Worm (Caenorhabditis elegans): ENCODE results near the gene B0228.7.

Gene B0228.7

DNA sequence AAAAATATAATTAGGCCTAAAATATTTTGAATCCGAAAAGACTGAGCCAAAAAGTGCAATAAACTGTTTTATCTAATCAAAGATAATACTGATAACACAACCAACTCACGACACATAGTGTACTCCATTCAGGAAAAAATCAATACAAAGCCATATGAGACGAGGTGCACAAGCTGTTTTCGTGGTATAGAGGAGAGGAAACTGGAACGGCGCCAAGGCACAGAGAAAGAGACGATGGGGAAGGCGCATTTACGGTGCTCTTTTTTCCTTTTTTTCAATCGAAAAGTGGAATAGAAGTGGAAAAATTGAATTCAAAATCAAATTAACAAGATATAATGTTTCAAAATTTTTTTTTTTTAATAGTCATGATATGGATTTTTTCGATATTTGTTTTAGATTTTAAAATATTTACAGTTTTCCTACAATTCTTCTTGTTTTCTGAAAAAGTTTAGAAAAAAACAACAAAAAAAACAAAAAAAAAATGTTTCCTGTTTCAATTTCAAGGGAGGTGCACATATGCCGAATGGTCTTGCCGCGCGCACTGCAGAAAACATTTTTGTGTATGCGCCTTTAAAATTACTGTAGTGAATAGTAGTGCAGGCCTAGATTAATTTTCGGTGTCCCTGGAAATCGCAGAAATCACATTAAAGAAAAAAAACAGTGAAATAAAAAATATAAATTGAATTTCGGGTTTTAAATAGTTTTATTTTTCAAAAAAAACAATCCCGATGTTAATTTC is at the start of gene B0228.7:
Gene B0228.7 (minus strand): TSS at position 627 of the 739 bp plus-strand sequence.
- TF ChIP-seq peb-1 (tag; optimal IDR thresholded peaks at IDR 0.05) = no peak
- TF ChIP-seq sma-9 (GFP tag; optimal IDR thresholded peaks at IDR 0.05) = peak; percentile 61
- TF ChIP-seq sma-9 (tag; optimal IDR thresholded peaks at IDR 0.05) = no peak
- TF ChIP-seq R02D3.7 (tag; optimal IDR thresholded peaks at IDR 0.05) = no peak
- no peak for TF ChIP-seq lin-39 (tag; optimal IDR thresholded peaks at IDR 0.05)
- no peak for TF ChIP-seq nhr-11 (tag; optimal IDR thresholded peaks at IDR 0.05)
- no peak for TF ChIP-seq nhr-6 (tag; optimal IDR thresholded peaks at IDR 0.05)
- TF ChIP-seq zag-1 (tag; optimal IDR thresholded peaks at IDR 0.05) = no peak
- TF ChIP-seq aly-2 (tag; optimal IDR thresholded peaks at IDR 0.05) = no peak
- TF ChIP-seq elt-3 (tag; optimal IDR thresholded peaks at IDR 0.05) = no peak
- no peak for TF ChIP-seq elt-1 (tag; optimal IDR thresholded peaks at IDR 0.05)
- no peak for TF ChIP-seq mbf-1 (tag; optimal IDR thresholded peaks at IDR 0.05)
- no peak for TF ChIP-seq ztf-4 (tag; optimal IDR thresholded peaks at IDR 0.05)
- TF ChIP-seq ceh-16 (tag; optimal IDR thresholded peaks at IDR 0.05) = no peak
- no peak for TF ChIP-seq ama-1 (optimal IDR thresholded peaks at IDR 0.05)
- TF ChIP-seq nhr-77 (tag; optimal IDR thresholded peaks at IDR 0.05) = no peak
- TF ChIP-seq lin-11 (tag; optimal IDR thresholded peaks at IDR 0.05) = no peak
- no peak for TF ChIP-seq Y55F3AM.14 (GFP tag; optimal IDR thresholded peaks at IDR 0.05)
- no peak for TF ChIP-seq nhr-12 (tag; optimal IDR thresholded peaks at IDR 0.05)
- no peak for TF ChIP-seq ceh-82 (tag; optimal IDR thresholded peaks at IDR 0.05)
- no peak for TF ChIP-seq unc-39 (tag; optimal IDR thresholded peaks at IDR 0.05)
- TF ChIP-seq nhr-237 (tag; optimal IDR thresholded peaks at IDR 0.05) = no peak
- peak; percentile 37 for TF ChIP-seq fos-1 (tag; optimal IDR thresholded peaks at IDR 0.05)
- TF ChIP-seq crh-2 (tag; optimal IDR thresholded peaks at IDR 0.05) = peak; percentile 50
- no peak for TF ChIP-seq alr-1 (tag; optimal IDR thresholded peaks at IDR 0.05)
- TF ChIP-seq nhr-25 (tag; optimal IDR thresholded peaks at IDR 0.05) = no peak
- no peak for TF ChIP-seq egl-27 (tag; optimal IDR thresholded peaks at IDR 0.05)
- no peak for TF ChIP-seq gmeb-1 (tag; optimal IDR thresholded peaks at IDR 0.05)
- no peak for TF ChIP-seq ztf-1 (GFP tag; conservative IDR thresholded peaks at IDR 0.05)
- TF ChIP-seq unc-55 (GFP tag; optimal IDR thresholded peaks at IDR 0.05) = peak; percentile 57
- no peak for TF ChIP-seq nhr-21 (tag; optimal IDR thresholded peaks at IDR 0.05)
- peak; percentile 46 for TF ChIP-seq lin-13 (GFP tag; optimal IDR thresholded peaks at IDR 0.05)
- no peak for TF ChIP-seq unc-62 (GFP tag; optimal IDR thresholded peaks at IDR 0.05)
- no peak for TF ChIP-seq dmd-4 (tag; optimal IDR thresholded peaks at IDR 0.05)
- no peak for TF ChIP-seq ztf-11 (tag; optimal IDR thresholded peaks at IDR 0.05)
- peak; percentile 55 for TF ChIP-seq nhr-129 (tag; optimal IDR thresholded peaks at IDR 0.05)
- no peak for TF ChIP-seq mdl-1 (tag; optimal IDR thresholded peaks at IDR 0.05)
- TF ChIP-seq blmp-1 (tag; optimal IDR thresholded peaks at IDR 0.05; ENCODE audit: insufficient read depth) = no peak
- peak; percentile 39 for TF ChIP-seq skn-1 (tag; optimal IDR thresholded peaks at IDR 0.05)
- TF ChIP-seq F13H6.1 (tag; optimal IDR thresholded peaks at IDR 0.05) = no peak
- no peak for TF ChIP-seq sma-3 (GFP tag; optimal IDR thresholded peaks at IDR 0.05)
- no peak for TF ChIP-seq snpc-4 (tag; optimal IDR thresholded peaks at IDR 0.05)
- no peak for TF ChIP-seq nhr-23 (tag; optimal IDR thresholded peaks at IDR 0.05)
- no peak for TF ChIP-seq sem-4 (tag; optimal IDR thresholded peaks at IDR 0.05)
- TF ChIP-seq ZK546.5 (tag; optimal IDR thresholded peaks at IDR 0.05) = no peak
- TF ChIP-seq nhr-10 (tag; optimal IDR thresholded peaks at IDR 0.05) = no peak
- peak in 1 of 2 experiments; percentile 64 for TF ChIP-seq lsy-2 (tag; optimal IDR thresholded peaks at IDR 0.05)
- no peak for TF ChIP-seq mab-5 (tag; optimal IDR thresholded peaks at IDR 0.05)
- peak; percentile 19 for TF ChIP-seq C34F6.9 (tag; optimal IDR thresholded peaks at IDR 0.05)

All from whole organism, L2 larva.